Fruit fly (Drosophila melanogaster) Kc167 (cell line): ENCODE measurements around the gene CG3916.

Experiments used
- Myc ChIP-seq: fragments of >200 bp; optimal IDR thresholded peaks from 2 replicates; lab custom pipeline; 2017; ENCODE audit warnings: missing external identifiers
- Sin3A ChIP-seq: fragments of >200 bp; optimal IDR thresholded peaks from 2 replicates; lab custom pipeline; 2018; ENCODE audit warnings: missing external identifiers
- h ChIP-seq: fragments of >200 bp; optimal IDR thresholded peaks from 3 replicates; lab custom pipeline; 2018; ENCODE audit warnings: missing external identifiers
- insv ChIP-seq: fragments of >200 bp; optimal IDR thresholded peaks from 3 replicates; lab custom pipeline; 2018; ENCODE audit warnings: missing external identifiers
- psq ChIP-seq: fragments of >200 bp; optimal IDR thresholded peaks from 2 replicates; lab custom pipeline; 2017; ENCODE audit warnings: missing external identifiers
- ttk ChIP-seq: sonication (Bioruptor generic); optimal IDR thresholded peaks from 2 replicates; lab custom pipeline; 2017; ENCODE audit warnings: missing external identifiers

DNA sequence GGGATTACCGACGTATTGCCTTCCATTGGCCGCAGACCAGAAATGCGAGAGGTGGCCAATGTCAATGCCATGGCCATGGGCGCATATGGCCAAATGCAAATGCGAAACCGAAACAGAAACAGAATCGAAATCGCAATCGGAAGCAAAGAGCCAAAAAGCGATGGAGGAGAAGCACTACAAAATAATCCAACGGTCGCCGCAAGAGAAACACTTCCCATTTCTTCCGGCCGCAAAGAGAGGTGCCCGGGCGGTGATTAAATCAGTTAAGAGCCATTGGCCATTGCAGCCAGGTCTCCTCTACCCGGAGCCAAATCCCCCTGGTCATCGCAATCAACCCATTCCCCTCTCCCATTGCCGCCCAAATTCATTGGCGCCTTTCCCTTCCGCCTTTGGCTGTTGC, 15.0 kb upstream of the CG3916 start, which contains the start of gene CG14742:
- TF ChIP-seq Myc = no peak
- no peak for TF ChIP-seq h (lab: Kevin White, UChicago)
- TF ChIP-seq ttk (lab: Kevin White, UChicago) = no peak
- no peak for TF ChIP-seq insv (lab: Kevin White, UChicago)
- no peak for TF ChIP-seq psq (lab: Kevin White, UChicago)
- no peak for TF ChIP-seq Sin3A (lab: Kevin White, UChicago)
